Fruit fly (Drosophila melanogaster): ENCODE measurements around the gene RpS13.

Gene RpS13

DNA sequence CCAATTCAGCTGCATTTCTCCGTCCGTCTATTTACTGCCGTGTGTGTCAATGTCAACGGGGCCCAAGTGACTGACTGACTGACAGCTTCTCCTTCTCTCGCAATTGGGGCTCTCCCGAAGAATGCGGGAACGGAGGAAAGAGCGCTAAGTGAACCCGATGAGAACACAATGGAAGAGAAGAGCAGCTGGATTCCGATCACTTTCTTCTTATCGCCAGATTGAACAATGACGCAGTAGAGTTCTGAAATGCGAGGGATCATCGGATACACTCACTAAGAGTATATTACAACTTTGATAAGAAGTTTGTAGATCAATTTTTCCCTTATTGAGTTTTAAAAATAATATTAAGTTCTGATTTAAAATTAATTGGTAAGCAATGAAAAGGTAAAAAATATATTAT is 47.1 kb upstream of the RpS13 start, which contains the start of gene Naglu:
Naglu (minus strand) TSS at position 339 of the 400 bp plus-strand sequence.
- TF ChIP-seq CG17802 (tag; optimal IDR thresholded peaks at IDR 0.05): peak; percentile 38
- no peak for TF ChIP-seq Kr (GFP tag; optimal IDR thresholded peaks at IDR 0.05)
- peak; percentile 46 for TF ChIP-seq HLHmδ (GFP tag; optimal IDR thresholded peaks at IDR 0.05)
- TF ChIP-seq nom (GFP tag; optimal IDR thresholded peaks at IDR 0.05): peak; percentile 43
- TF ChIP-seq CG10979 (tag; optimal IDR thresholded peaks at IDR 0.05): no peak
- TF ChIP-seq Rfx (GFP tag; IDR thresholded peaks at IDR 0.05): 0 out of 2 replicates have a peak, but pooled peaks have one; percentile 6
- no peak for TF ChIP-seq CG9727 (GFP tag; optimal IDR thresholded peaks at IDR 0.05)
- 0 out of 2 replicates have a peak, but pooled peaks have one; percentile 14 for TF ChIP-seq HLH3B (GFP tag; IDR thresholded peaks at IDR 0.05)
- TF ChIP-seq cas (GFP tag; IDR thresholded peaks at IDR 0.05): 0 out of 2 replicates have a peak, but pooled peaks have one; percentile 17
- no peak for TF ChIP-seq lmd (GFP tag; IDR thresholded peaks at IDR 0.05)
- TF ChIP-seq Trl (optimal IDR thresholded peaks at IDR 0.05): peak in 1 of 2 experiments; percentile 52
- TF ChIP-seq Trl (GFP tag; optimal IDR thresholded peaks at IDR 0.05): no peak
- 0 out of 3 replicates have a peak, but pooled peaks have one; percentile 10 for TF ChIP-seq row (GFP tag; IDR thresholded peaks at IDR 0.05)
- no peak for TF ChIP-seq onecut (GFP tag; IDR thresholded peaks at IDR 0.05)
- no peak for TF ChIP-seq CG1602 (GFP tag; optimal IDR thresholded peaks at IDR 0.05)
- TF ChIP-seq ato (GFP tag; IDR thresholded peaks at IDR 0.05; ENCODE audit: partially characterized antibody): peak; percentile 46; the same call in 1 of the 2 replicates
- 0 out of 2 replicates have a peak, but pooled peaks have one; percentile 9 for TF ChIP-seq crol (GFP tag; IDR thresholded peaks at IDR 0.05)
- TF ChIP-seq bsh (GFP tag; optimal IDR thresholded peaks at IDR 0.05): peak in 1 of 2 experiments; percentile 12
- no peak for TF ChIP-seq CG2202 (tag; optimal IDR thresholded peaks at IDR 0.05)
- TF ChIP-seq CG14710 (tag; optimal IDR thresholded peaks at IDR 0.05): peak; percentile 10
- TF ChIP-seq D19A (tag; optimal IDR thresholded peaks at IDR 0.05): peak; percentile 86
- TF ChIP-seq Blimp-1 (GFP tag; optimal IDR thresholded peaks at IDR 0.05): peak; percentile 60

dm6 chr2L:8403286-8404270 is 39.1 kb upstream of the RpS13 start, which contains the start of gene emb:
TSS of gene emb (plus strand) at chr2L:8403573.
- TF ChIP-seq Ravus (GFP tag; IDR thresholded peaks at IDR 0.05) (no peak), emc (GFP tag; optimal IDR thresholded peaks at IDR 0.05) (no peak), pan (optimal IDR thresholded peaks at IDR 0.05) (no peak), pan (GFP tag; optimal IDR thresholded peaks at IDR 0.05 in 1 of 2, IDR thresholded peaks at IDR 0.05 in 1 of 2) (peak in 1 of 2 experiments; percentile 42), Ada2b (GFP tag; IDR thresholded peaks at IDR 0.05) (no peak), CG12942 (GFP tag; optimal IDR thresholded peaks at IDR 0.05) (peak; percentile 9), Meics (GFP tag; optimal IDR thresholded peaks at IDR 0.05) (peak; percentile 45), Kr (GFP tag; optimal IDR thresholded peaks at IDR 0.05) (no peak), CG1529 (GFP tag; optimal IDR thresholded peaks at IDR 0.05) (no peak), danr (GFP tag; IDR thresholded peaks at IDR 0.05) (no peak), CG11695 (GFP tag; IDR thresholded peaks at IDR 0.05) (no peak), sc (optimal IDR thresholded peaks at IDR 0.05) (no peak), sc (GFP tag; optimal IDR thresholded peaks at IDR 0.05) (no peak), nom (GFP tag; optimal IDR thresholded peaks at IDR 0.05) (peak; percentile 91), CG18619 (GFP tag; optimal IDR thresholded peaks at IDR 0.05) (peak; percentile 15), pfk (GFP tag; optimal IDR thresholded peaks at IDR 0.05) (no peak), CG7271 (tag; optimal IDR thresholded peaks at IDR 0.05) (no peak), CG2875 (GFP tag; optimal IDR thresholded peaks at IDR 0.05) (no peak), CG18599 (GFP tag; optimal IDR thresholded peaks at IDR 0.05) (no peak), CG16779 (GFP tag; IDR thresholded peaks at IDR 0.05) (no peak), maf-S (GFP tag; optimal IDR thresholded peaks at IDR 0.05) (peak; percentile 30), crc (GFP tag; optimal IDR thresholded peaks at IDR 0.05) (no peak), Spps (tag; optimal IDR thresholded peaks at IDR 0.05) (no peak), Bteb2 (GFP tag; optimal IDR thresholded peaks at IDR 0.05) (peak; percentile 14), CG12391 (tag; optimal IDR thresholded peaks at IDR 0.05) (peak; percentile 80), yki (optimal IDR thresholded peaks at IDR 0.05) (no peak), CG7928 (GFP tag; optimal IDR thresholded peaks at IDR 0.05) (peak; percentile 93), abd-A (tag; optimal IDR thresholded peaks at IDR 0.05) (no peak), ara (GFP tag; IDR thresholded peaks at IDR 0.05) (peak; percentile 42; the same call in 1 of the 2 replicates)

All from whole organism, embryonic.